Worm (Caenorhabditis elegans): ENCODE data around the gene ufl-1.

ufl-1 gene

ce11 chrIV:7057677-7058076 is 21.0 kb upstream of the ufl-1 start, which contains the start of gene srx-50:
srx-50 (plus strand) TSS chrIV:7057977.
- no peak for TF ChIP-seq ceh-24 (tag; optimal IDR thresholded peaks at IDR 0.05)
- TF ChIP-seq pros-1 (tag; optimal IDR thresholded peaks at IDR 0.05): no peak
- no peak for TF ChIP-seq ref-2 (tag; optimal IDR thresholded peaks at IDR 0.05)
- no peak for TF ChIP-seq ceh-48 (tag; optimal IDR thresholded peaks at IDR 0.05)
- no peak for TF ChIP-seq ahr-1 (tag; optimal IDR thresholded peaks at IDR 0.05)
- no peak for TF ChIP-seq npax-4 (tag; optimal IDR thresholded peaks at IDR 0.05)
- no peak for TF ChIP-seq nhr-11 (tag; optimal IDR thresholded peaks at IDR 0.05)
- no peak for TF ChIP-seq ceh-31 (tag; optimal IDR thresholded peaks at IDR 0.05)
- no peak for TF ChIP-seq T23F11.4 (GFP tag; optimal IDR thresholded peaks at IDR 0.05)
- no peak for TF ChIP-seq Y22D7AL.16 (tag; optimal IDR thresholded peaks at IDR 0.05)
- no peak for TF ChIP-seq pag-3 (tag; optimal IDR thresholded peaks at IDR 0.05; ENCODE audit: borderline replicate concordance)
- TF ChIP-seq ceh-34 (tag; optimal IDR thresholded peaks at IDR 0.05): no peak
- no peak for TF ChIP-seq sdc-2 (tag; optimal IDR thresholded peaks at IDR 0.05)
- TF ChIP-seq pha-2 (tag; optimal IDR thresholded peaks at IDR 0.05): no peak
- no peak for TF ChIP-seq pax-1 (tag; optimal IDR thresholded peaks at IDR 0.05)
- no peak for TF ChIP-seq che-1 (tag; optimal IDR thresholded peaks at IDR 0.05)

- TF ChIP-seq ceh-34 (tag; optimal IDR thresholded peaks at IDR 0.05) (no peak), hlh-15 (tag; optimal IDR thresholded peaks at IDR 0.05) (no peak), lin-11 (tag; optimal IDR thresholded peaks at IDR 0.05) (no peak)
These were observed 15.5 kb upstream of the ufl-1 start for ce11 chrIV:7052135-7052534.

- no peak for TF ChIP-seq K09A11.1 (tag; optimal IDR thresholded peaks at IDR 0.05; ENCODE audit: insufficient read depth)
- TF ChIP-seq nhr-11 (tag; optimal IDR thresholded peaks at IDR 0.05): no peak
- TF ChIP-seq sdc-2 (tag; optimal IDR thresholded peaks at IDR 0.05): no peak
- no peak for TF ChIP-seq npax-4 (tag; optimal IDR thresholded peaks at IDR 0.05)
- no peak for TF ChIP-seq nfya-1 (tag; optimal IDR thresholded peaks at IDR 0.05)
- TF ChIP-seq ceh-48 (tag; optimal IDR thresholded peaks at IDR 0.05): no peak
- no peak for TF ChIP-seq ceh-14 (tag; optimal IDR thresholded peaks at IDR 0.05)
- TF ChIP-seq nhr-232 (tag; optimal IDR thresholded peaks at IDR 0.05): no peak
- TF ChIP-seq ceh-45 (GFP tag; IDR thresholded peaks at IDR 0.05): no peak
- no peak for TF ChIP-seq rnt-1 (tag; optimal IDR thresholded peaks at IDR 0.05)
- TF ChIP-seq F13H6.1 (tag; optimal IDR thresholded peaks at IDR 0.05): no peak
- no peak for TF ChIP-seq syd-9 (tag; optimal IDR thresholded peaks at IDR 0.05)
- no peak for TF ChIP-seq pat-9 (tag; optimal IDR thresholded peaks at IDR 0.05)
- no peak for TF ChIP-seq zip-5 (tag; optimal IDR thresholded peaks at IDR 0.05)
- no peak for TF ChIP-seq C38D4.7 (GFP tag; optimal IDR thresholded peaks at IDR 0.05)
- no peak for TF ChIP-seq ceh-24 (tag; optimal IDR thresholded peaks at IDR 0.05)
- no peak for TF ChIP-seq ahr-1 (tag; optimal IDR thresholded peaks at IDR 0.05)
- TF ChIP-seq hlh-15 (tag; optimal IDR thresholded peaks at IDR 0.05): no peak
- no peak for TF ChIP-seq pqm-1 (tag; optimal IDR thresholded peaks at IDR 0.05)
- no peak for TF ChIP-seq dmd-4 (tag; optimal IDR thresholded peaks at IDR 0.05; ENCODE audit: borderline replicate concordance)
These were observed 14.9 kb upstream of the ufl-1 start for ce11 chrIV:7051515-7051914.

ce11 chrIV:7049672-7050206 is 13.1 kb upstream of the ufl-1 start, which contains the start of gene nhr-105:
nhr-105 (plus strand) TSS chrIV:7050156.
- TF ChIP-seq nfya-1 (tag; optimal IDR thresholded peaks at IDR 0.05) (no peak), ama-1 (optimal IDR thresholded peaks at IDR 0.05) (no peak), ref-2 (tag; optimal IDR thresholded peaks at IDR 0.05) (no peak), C38D4.7 (GFP tag; optimal IDR thresholded peaks at IDR 0.05) (no peak), fkh-6 (tag; optimal IDR thresholded peaks at IDR 0.05) (no peak), dve-1 (tag; optimal IDR thresholded peaks at IDR 0.05) (no peak), pag-3 (tag; optimal IDR thresholded peaks at IDR 0.05; ENCODE audit: borderline replicate concordance) (no peak), ets-4 (tag; optimal IDR thresholded peaks at IDR 0.05) (no peak), fax-1 (tag; optimal IDR thresholded peaks at IDR 0.05) (no peak), lin-11 (tag; optimal IDR thresholded peaks at IDR 0.05) (no peak), ceh-30 (tag; optimal IDR thresholded peaks at IDR 0.05) (no peak), nhr-11 (tag; optimal IDR thresholded peaks at IDR 0.05) (no peak), ahr-1 (tag; optimal IDR thresholded peaks at IDR 0.05) (no peak), pros-1 (tag; optimal IDR thresholded peaks at IDR 0.05) (no peak), tbx-7 (tag; optimal IDR thresholded peaks at IDR 0.05) (no peak), mec-3 (tag; optimal IDR thresholded peaks at IDR 0.05; ENCODE audit: borderline replicate concordance) (no peak)

Measured in whole organism, late embryonic.